Fruit fly (Drosophila melanogaster) ovary, adult (tissue): ENCODE results near the gene fry.

Experiments used
- CG17801 ChIP-seq: fragments of 200-800 bp; optimal IDR thresholded peaks from 2 replicates; lab custom pipeline; 2019; ENCODE audit warnings: missing biosample characterization, mild to moderate bottlenecking, missing genetic modification characterization, moderate library complexity; ENCODE audit not compliant: partially characterized antibody

The fry gene

dm6 chr3L:9678994-9679393 lies at the start of gene fry, which contains the start of gene CG16717:
TSS of gene fry (minus strand) at chr3L:9679103.
TSS of gene CG16717 (plus strand) at chr3L:9679201.
- peak; percentile 57 for TF ChIP-seq CG17801 (GFP tag; lab: Kevin White, UChicago)

- peak; percentile 28 for TF ChIP-seq CG17801 (GFP tag; lab: Kevin White, UChicago)
These were observed 47.8 kb upstream of the fry start, which contains the start of gene Naa60 for dm6 chr3L:9726707-9727106. TSS of gene Naa60 (plus strand) at chr3L:9726895.

- TF ChIP-seq CG17801 (GFP tag; lab: Kevin White, UChicago): peak; percentile 63
These were observed 44.2 kb upstream of the fry start, which contains the start of the genes nbs and defl for dm6 chr3L:9723108-9723507. TSS of gene nbs (minus strand) at chr3L:9723194. TSS of gene defl (plus strand) at chr3L:9723423.

dm6 chr3L:9720102-9720501 lies 41.2 kb upstream of the fry start:
- no peak for TF ChIP-seq CG17801 (GFP tag; lab: Kevin White, UChicago)

- TF ChIP-seq CG17801 (GFP tag; lab: Kevin White, UChicago): peak; percentile 78
These were observed 40.0 kb upstream of the fry start, which contains the start of the genes CG18178 and CG14174 for dm6 chr3L:9718929-9719328. TSS of gene CG18178 (minus strand) at chr3L:9719144. TSS of gene CG14174 (plus strand) at chr3L:9719328.

dm6 chr3L:9717839-9718238 lies 38.9 kb upstream of the fry start:
- no peak for TF ChIP-seq CG17801 (GFP tag; lab: Kevin White, UChicago)

dm6 chr3L:9717101-9717500 lies 38.2 kb upstream of the fry start:
- TF ChIP-seq CG17801 (GFP tag; lab: Kevin White, UChicago): no peak

dm6 chr3L:9716595-9716994 lies 37.7 kb upstream of the fry start:
- TF ChIP-seq CG17801 (GFP tag; lab: Kevin White, UChicago): no peak

- no peak for TF ChIP-seq CG17801 (GFP tag; lab: Kevin White, UChicago)
These were observed 35.7 kb upstream of the fry start for dm6 chr3L:9714537-9715144.

- TF ChIP-seq CG17801 (GFP tag; lab: Kevin White, UChicago): peak; percentile 66
These were observed 35.1 kb upstream of the fry start, which contains the start of gene vsg for dm6 chr3L:9713828-9714536. TSS of gene vsg (plus strand) at chr3L:9714324.

dm6 chr3L:9713383-9713827 lies 34.5 kb upstream of the fry start, which contains the start of gene SH3PX1:
TSS of gene SH3PX1 (minus strand) at chr3L:9713827.
- no peak for TF ChIP-seq CG17801 (GFP tag; lab: Kevin White, UChicago)

- no peak for TF ChIP-seq CG17801 (GFP tag; lab: Kevin White, UChicago)
These were observed 33.3 kb upstream of the fry start for dm6 chr3L:9712066-9712789.

- no peak for TF ChIP-seq CG17801 (GFP tag; lab: Kevin White, UChicago)
These were observed 32.3 kb upstream of the fry start for dm6 chr3L:9711203-9711602.

dm6 chr3L:9708797-9709196 lies 29.9 kb upstream of the fry start:
- no peak for TF ChIP-seq CG17801 (GFP tag; lab: Kevin White, UChicago)

- TF ChIP-seq CG17801 (GFP tag; lab: Kevin White, UChicago): no peak
These were observed 26.7 kb upstream of the fry start for dm6 chr3L:9705591-9705990.
